Fruit fly (Drosophila melanogaster) ovary, adult (tissue): ENCODE measurements around the gene CG34171.

Source experiments
- CG17801 ChIP-seq: fragments of 200-800 bp; optimal IDR thresholded peaks from 2 replicates; lab custom pipeline; 2019; ENCODE audit warnings: missing biosample characterization, mild to moderate bottlenecking, missing genetic modification characterization, moderate library complexity; ENCODE audit not compliant: partially characterized antibody

CG34171 gene

DNA sequence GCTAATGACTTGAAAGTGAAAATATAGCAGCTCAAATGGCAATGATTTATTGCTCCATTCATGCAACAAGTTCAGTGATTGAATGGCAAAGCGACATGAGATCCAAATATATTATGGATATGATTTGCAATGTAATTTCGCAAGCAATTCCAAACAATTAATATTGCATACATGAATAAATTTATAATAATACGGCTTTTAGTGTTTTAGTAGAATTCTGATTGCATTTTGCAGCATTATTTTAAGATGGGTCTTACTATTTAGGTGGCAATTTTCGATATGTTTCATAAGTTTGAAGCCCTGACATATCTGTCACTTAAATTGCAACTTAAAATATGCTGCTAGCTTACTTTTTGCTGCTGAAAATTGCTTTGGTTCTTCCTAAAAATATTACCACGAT is at the start of gene CG34171:
Gene CG34171, plus strand, starts transcription at position 301 of the 400 bp plus-strand sequence.
- no peak for TF ChIP-seq CG17801 (GFP tag; lab: Kevin White, UChicago)

DNA sequence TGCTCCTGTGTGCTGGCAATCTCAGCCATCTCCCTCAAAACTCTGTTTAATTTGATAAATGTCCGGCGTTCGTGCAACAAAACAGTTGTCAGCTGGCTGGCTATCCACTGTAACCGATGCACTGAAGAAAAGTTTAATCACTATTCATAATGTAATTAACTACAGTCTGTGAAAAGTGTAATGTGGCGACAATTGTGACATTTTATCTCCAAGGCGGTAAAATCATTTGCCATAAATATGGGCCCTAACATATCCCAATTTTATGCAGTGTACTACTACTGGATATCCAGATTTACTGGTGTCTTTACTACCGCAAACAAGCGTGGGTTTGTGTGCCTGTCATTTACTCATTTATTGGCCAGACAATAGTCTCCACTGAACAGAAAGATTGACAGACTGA is 49.7 kb upstream of the CG34171 start:
- no peak for TF ChIP-seq CG17801 (GFP tag; lab: Kevin White, UChicago)

DNA sequence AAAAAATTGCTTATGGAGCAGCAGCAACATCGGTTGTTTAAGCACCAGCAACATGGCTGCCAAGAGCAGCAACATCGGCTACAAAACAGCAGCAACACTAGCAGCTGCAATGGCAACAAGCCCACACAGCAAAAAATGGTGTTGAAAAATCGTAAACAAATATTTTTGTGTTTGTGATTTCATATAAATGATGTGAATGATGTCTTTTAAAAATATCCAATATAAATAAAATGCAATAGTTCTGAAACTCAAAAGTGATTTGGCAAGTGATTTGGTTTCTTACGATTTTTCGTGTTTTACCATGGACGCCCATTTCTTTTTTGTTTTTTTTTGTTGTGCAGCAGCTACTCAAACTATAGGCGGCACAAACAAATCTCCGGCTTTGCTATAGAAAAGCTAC is 46.8 kb upstream of the CG34171 start:
- TF ChIP-seq CG17801 (GFP tag; lab: Kevin White, UChicago), result no peak

DNA sequence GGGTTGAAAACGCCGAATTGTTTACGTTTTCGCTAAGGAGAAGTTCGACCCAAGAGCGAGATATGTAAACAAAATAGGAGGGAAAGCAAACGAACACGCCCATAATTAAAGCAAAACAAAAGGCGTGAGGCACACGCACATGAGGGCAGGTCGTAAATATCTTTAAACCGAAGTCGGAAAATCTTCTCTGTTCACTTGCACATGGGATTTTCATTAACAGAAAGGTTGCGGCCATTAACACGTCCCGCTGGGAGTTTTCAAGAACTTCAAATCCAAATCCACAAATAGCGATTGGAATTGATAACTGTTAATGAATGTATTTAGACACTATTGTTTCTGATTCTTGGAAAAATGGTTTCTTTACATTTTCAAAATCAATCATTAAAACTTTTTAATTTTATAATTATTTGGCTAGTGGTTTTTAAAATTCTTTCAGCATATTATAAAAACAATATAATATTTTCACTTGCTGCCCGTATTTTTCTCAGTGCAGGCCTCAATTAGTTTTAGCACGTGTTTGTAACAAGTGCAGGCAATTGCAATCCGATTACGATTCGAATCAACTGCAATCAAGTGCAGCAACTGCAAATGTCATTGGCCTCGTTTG is 44.5 kb upstream of the CG34171 start:
- no peak for TF ChIP-seq CG17801 (GFP tag; lab: Kevin White, UChicago)

DNA sequence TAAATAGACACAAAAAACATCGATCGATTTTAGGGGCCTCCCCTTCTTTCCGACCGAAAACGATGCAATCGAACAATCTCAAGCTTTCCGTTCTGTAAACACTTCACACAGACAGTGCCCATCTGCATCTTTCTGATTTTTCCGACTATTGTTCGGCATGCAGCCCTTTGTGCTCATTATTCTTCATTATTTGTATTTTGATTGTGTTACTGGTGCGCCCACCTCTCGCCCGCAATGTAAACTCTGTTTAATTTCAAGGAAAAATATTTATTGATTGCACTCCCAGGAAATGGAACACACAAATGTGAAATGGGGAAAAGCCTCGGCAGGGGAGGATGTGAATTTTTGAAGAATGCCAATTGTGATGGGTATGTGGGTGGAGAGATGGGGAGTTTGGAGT is 42.8 kb upstream of the CG34171 start:
- no peak for TF ChIP-seq CG17801 (GFP tag; lab: Kevin White, UChicago)

DNA sequence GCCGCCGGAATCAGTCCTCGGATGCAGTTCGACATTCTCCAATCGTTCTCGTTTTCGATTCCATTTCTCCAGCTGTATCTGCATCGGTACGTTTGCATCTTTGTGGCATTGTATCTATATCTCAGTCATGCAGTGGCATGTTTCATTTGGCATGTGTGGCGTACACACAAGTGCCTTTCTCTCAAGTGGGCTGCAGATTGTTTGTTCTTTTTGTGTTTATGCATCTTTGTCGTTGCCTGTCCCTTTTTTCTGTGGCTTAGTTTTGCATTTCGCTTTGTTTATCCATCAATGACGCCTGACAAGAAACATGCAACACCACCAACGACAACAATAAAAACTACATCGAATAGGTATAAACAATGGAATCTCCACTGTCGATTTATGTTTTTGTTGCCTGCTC is 41.9 kb upstream of the CG34171 start:
- no peak for TF ChIP-seq CG17801 (GFP tag; lab: Kevin White, UChicago)

DNA sequence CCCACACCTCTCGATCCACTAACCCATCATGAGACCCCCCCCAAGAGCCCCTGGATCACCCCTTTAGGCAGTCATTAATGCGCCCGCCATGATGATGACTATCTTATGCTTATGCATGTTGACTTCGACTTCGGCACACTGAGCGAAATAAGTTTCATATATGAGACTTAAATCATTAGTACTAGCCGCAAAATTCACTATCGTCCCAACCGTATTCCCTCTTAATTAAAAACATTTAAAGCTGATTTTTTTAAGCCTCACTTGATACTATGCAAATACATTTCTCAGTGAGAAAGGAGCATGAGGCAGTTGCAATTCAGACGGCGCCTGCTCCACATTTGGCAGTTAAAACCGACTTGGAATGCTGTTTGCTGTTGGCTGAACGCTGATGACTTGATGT is 37.5 kb upstream of the CG34171 start:
- no peak for TF ChIP-seq CG17801 (GFP tag; lab: Kevin White, UChicago)

DNA sequence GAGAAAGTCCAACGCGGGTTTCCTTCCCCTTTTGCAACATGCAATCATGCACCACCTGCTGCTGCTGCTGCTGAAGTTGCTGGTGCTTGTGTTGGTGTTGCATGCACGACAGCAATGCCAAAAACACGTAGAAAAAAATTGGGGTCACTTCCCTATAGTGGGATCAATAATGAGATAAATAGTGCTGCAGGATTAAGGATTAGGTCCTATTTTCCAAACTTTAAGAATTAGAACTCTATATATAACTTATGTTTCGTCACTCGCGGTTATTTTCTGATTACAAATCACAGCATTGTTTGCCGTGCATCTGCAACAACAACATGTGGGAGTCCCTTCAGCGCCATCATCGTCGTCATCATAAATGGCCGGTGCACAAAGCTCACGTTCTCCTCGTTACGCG is 34.0 kb upstream of the CG34171 start:
- TF ChIP-seq CG17801 (GFP tag; lab: Kevin White, UChicago), result no peak

DNA sequence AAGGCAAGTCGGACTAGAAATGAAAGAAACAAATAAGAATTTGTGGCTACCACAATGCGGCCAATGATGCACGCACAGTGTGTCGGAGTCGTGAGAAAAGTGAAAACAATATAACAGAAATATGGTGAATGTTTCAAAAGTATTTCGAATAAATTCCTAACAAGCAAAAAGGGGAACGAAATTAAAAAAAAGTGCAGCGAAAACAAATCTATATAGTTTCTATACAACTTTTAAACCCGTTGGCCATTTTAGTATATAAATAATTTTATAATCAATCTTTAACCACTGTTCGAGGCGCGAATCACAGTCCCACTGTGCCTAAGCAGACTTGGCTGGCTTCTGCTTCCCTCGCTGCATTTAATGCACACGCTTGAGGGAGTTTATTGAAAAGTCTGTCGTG is 33.2 kb upstream of the CG34171 start:
- TF ChIP-seq CG17801 (GFP tag; lab: Kevin White, UChicago), result no peak

DNA sequence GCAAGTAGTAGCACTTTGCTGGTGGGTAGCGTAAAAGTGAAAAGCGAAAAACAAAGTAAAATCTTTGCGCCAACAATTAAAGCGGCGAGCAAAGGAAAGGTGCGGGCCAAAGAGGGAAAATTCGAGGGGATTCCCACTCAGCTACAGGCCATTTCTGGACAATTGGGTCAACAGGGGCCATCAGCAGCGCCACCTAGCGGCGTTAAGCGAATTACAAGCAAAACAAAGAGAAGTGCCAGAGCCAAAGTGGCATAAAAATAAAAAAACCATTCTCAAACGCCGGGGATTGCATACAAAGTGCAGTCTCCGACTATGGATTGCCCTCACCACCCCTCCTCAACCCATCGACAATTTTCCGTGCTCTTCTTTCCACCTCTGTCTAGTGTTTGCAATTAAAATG is 30.4 kb upstream of the CG34171 start:
- no peak for TF ChIP-seq CG17801 (GFP tag; lab: Kevin White, UChicago)

DNA sequence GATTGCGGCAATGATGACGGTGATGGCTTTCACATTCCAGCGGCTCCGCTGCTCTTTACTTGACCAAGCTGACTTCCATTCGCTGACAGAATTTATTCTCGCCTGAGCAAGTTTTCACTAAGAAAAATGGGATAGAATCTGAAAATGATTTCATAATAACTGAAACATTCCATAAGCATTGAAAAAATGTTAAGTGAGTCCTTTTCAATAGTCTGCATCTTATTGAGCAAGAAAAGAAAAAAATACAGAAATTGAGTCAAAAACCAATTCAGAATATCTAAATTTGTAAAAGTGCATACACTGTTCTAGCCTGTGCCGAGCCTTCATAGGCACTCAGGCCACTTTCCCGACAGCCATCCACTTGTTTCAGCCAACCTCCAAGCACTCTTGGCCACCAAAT is 29.8 kb upstream of the CG34171 start:
- TF ChIP-seq CG17801 (GFP tag; lab: Kevin White, UChicago), result no peak

DNA sequence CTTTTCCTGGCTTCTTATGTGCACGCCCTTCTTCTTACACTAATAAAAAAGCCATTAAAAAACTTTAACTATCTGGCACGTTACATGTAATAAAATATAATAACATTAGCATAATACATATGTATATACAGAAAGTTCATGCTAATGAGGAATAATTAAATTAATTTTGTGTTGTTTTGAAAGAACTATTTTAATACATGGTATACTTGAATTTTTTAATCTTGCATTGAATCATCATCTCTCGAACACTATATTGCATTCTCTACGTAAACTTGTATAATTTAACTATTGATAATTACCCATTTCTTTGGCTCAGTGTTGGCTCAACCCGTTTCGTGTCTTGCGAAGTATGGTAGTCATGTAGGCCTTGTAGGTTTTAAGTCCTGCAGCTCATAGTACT is 25.6 kb upstream of the CG34171 start:
- TF ChIP-seq CG17801 (GFP tag; lab: Kevin White, UChicago), result no peak

DNA sequence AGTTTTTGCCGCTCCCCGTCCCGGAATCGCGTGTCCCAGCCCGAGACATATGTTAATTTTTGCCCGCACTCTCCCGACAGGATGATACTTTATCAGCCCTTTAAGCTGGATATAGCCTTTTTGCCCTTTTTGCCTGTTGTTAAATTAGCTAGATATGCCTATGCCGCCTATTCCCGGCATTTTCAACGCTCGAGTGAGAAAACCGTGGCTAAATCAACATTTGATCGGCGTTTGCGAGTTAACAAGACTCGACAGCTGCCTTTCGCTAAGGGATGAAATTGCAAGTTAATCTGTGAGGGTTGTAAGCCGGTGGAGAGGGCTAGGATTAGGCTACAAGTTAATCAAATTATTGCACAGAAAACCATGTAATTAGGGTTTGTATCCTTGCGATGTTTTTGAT is 22.8 kb upstream of the CG34171 start:
- TF ChIP-seq CG17801 (GFP tag; lab: Kevin White, UChicago), result no peak

DNA sequence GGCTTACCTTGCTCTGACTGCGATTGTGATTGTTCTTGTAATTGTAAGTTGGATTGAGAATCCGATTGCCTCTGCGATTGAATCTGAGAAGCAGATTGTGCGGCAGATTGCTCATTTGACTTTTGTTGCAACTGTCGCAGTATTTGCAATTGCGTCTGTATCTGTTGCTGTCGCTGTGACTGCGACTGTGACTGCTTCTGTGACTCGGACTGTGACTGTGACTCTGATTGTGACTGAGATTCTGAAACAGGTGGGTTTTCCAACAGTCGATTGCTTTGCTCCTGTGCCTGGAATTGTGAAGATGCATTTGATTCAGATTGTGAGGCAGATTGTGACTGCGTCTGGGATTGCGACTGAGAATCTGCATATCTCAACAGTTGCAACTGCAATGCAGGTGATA is 20.4 kb upstream of the CG34171 start:
- no peak for TF ChIP-seq CG17801 (GFP tag; lab: Kevin White, UChicago)

DNA sequence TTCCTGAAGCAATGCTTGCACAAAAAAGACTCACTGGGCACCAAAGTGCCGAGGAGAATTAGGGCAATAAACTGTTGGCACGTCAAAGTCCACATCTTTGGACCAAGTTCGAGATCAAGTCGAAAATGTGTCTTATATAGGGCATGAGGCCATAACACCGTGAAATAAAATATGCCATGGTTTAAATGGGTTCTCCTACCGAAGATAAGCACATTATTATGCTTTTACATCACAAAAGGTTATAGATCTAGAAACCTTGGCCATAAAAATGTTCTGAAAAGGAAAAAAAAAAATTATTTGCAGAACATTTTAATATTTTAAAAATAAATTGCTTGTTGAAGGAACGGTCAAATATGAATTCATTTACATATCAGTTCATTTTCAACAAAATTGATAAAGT is 19.5 kb upstream of the CG34171 start, which contains the start of gene Acp36DE:
Gene Acp36DE, minus strand, starts transcription at position 101 of the 400 bp plus-strand sequence.
- no peak for TF ChIP-seq CG17801 (GFP tag; lab: Kevin White, UChicago)

DNA sequence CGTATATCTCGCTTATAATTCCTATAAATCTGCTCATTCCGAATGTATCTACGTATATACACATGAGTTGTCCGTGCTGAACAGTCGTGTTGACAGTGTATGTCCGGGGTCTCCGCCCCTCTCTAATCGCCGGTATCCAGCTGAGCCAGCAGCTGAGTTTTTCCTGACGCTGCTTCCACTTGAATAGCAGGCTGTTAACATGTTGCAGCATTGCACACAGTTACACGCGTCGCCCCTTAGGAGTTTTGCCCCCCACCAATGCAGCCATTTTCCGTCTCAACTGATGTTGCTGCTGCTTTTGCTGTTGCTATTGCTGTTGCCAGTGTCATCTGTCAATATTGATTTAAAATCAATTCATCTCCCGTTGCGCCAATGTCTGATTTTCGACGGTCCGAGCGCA is 17.2 kb upstream of the CG34171 start:
- no peak for TF ChIP-seq CG17801 (GFP tag; lab: Kevin White, UChicago)

DNA sequence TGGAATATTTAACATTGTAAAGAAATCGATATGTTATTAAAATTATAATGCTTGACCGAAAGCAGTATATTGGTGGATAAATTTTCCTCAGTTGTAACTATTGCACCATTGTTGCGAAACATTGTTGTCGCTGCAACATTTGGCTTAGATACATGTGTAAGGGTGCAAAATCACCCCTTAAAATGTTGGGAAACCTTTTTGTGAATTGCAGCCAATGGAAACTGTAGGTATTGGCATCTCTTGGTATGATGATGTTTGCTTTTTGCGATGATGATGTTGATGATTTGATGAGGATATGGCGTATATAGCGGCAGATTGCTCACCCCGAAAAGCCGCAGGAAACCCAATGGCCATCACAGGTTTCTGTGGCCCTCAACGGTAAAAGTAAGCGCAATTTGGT is 14.0 kb upstream of the CG34171 start:
- TF ChIP-seq CG17801 (GFP tag; lab: Kevin White, UChicago), result no peak
